Fruit fly (Drosophila melanogaster): ENCODE data around the gene Ent1.

Gene Ent1

dm6 chr2L:356234-356633 lies 1.4 kb downstream of the Ent1 start:
- TF ChIP-seq pad (GFP tag; optimal IDR thresholded peaks at IDR 0.05) (no peak), Crg-1 (GFP tag; optimal IDR thresholded peaks at IDR 0.05) (no peak), CG14711 (tag; optimal IDR thresholded peaks at IDR 0.05) (no peak), bab1 (GFP tag; optimal IDR thresholded peaks at IDR 0.05) (no peak), CG7101 (tag; optimal IDR thresholded peaks at IDR 0.05) (no peak), CG12768 (GFP tag; optimal IDR thresholded peaks at IDR 0.05) (no peak), tj (GFP tag; optimal IDR thresholded peaks at IDR 0.05) (no peak), cnc (optimal IDR thresholded peaks at IDR 0.05) (no peak), CG33017 (tag; optimal IDR thresholded peaks at IDR 0.05) (no peak)

- TF ChIP-seq CG1620 (GFP tag; optimal IDR thresholded peaks at IDR 0.05) (no peak), kay (GFP tag; ENCODE audit: borderline replicate concordance) (peak; percentile 50), toe (GFP tag; optimal IDR thresholded peaks at IDR 0.05) (no peak), Crg-1 (GFP tag; optimal IDR thresholded peaks at IDR 0.05) (no peak), CG5204 (GFP tag; optimal IDR thresholded peaks at IDR 0.05) (no peak), Mnt (GFP tag; optimal IDR thresholded peaks at IDR 0.05) (no peak)
These were observed 10.1 kb downstream of the Ent1 start for dm6 chr2L:347604-348003.

dm6 chr2L:346781-347180 lies 10.9 kb downstream of the Ent1 start:
- TF ChIP-seq CG11617 (GFP tag; optimal IDR thresholded peaks at IDR 0.05) (no peak), CG5204 (GFP tag; optimal IDR thresholded peaks at IDR 0.05) (no peak), CG1620 (GFP tag; optimal IDR thresholded peaks at IDR 0.05) (no peak), Mnt (GFP tag; optimal IDR thresholded peaks at IDR 0.05) (no peak), Clk (GFP tag; optimal IDR thresholded peaks at IDR 0.05) (no peak), bab1 (GFP tag; optimal IDR thresholded peaks at IDR 0.05) (no peak), Crg-1 (GFP tag; optimal IDR thresholded peaks at IDR 0.05) (no peak), kay (GFP tag; ENCODE audit: borderline replicate concordance) (no peak), toe (GFP tag; optimal IDR thresholded peaks at IDR 0.05) (no peak), CG7101 (tag; optimal IDR thresholded peaks at IDR 0.05) (no peak), pad (GFP tag; optimal IDR thresholded peaks at IDR 0.05) (no peak), CG12768 (GFP tag; optimal IDR thresholded peaks at IDR 0.05) (no peak), Hr96 (GFP tag; optimal IDR thresholded peaks at IDR 0.05) (no peak), CG7045 (GFP tag; optimal IDR thresholded peaks at IDR 0.05) (no peak), CG14711 (tag; optimal IDR thresholded peaks at IDR 0.05) (no peak), cnc (optimal IDR thresholded peaks at IDR 0.05) (no peak), CG33017 (tag; optimal IDR thresholded peaks at IDR 0.05) (no peak), ovo (GFP tag; optimal IDR thresholded peaks at IDR 0.05) (no peak), cic (GFP tag; optimal IDR thresholded peaks at IDR 0.05) (no peak), tj (GFP tag; optimal IDR thresholded peaks at IDR 0.05) (no peak)

- TF ChIP-seq bab1 (GFP tag; optimal IDR thresholded peaks at IDR 0.05): no peak
- no peak for TF ChIP-seq CG1620 (GFP tag; optimal IDR thresholded peaks at IDR 0.05)
- TF ChIP-seq cic (GFP tag; optimal IDR thresholded peaks at IDR 0.05): no peak
- no peak for TF ChIP-seq Clk (GFP tag; optimal IDR thresholded peaks at IDR 0.05)
- TF ChIP-seq CG14711 (tag; optimal IDR thresholded peaks at IDR 0.05): no peak
These were observed 25.4 kb downstream of the Ent1 start, which contains the start of gene CG31921 for dm6 chr2L:332235-332634. Gene CG31921 (minus strand): TSS chr2L:332335.

dm6 chr2L:329661-330060 lies 28.0 kb downstream of the Ent1 start, which contains the start of gene CG43755:
Gene CG43755 (minus strand): TSS chr2L:329761.
- no peak for TF ChIP-seq CG1620 (GFP tag; optimal IDR thresholded peaks at IDR 0.05)
- no peak for TF ChIP-seq tj (GFP tag; optimal IDR thresholded peaks at IDR 0.05)
- no peak for TF ChIP-seq Mnt (GFP tag; optimal IDR thresholded peaks at IDR 0.05)
- TF ChIP-seq kay (GFP tag; ENCODE audit: borderline replicate concordance): no peak
- no peak for TF ChIP-seq CG5204 (GFP tag; optimal IDR thresholded peaks at IDR 0.05)
- no peak for TF ChIP-seq ovo (GFP tag; optimal IDR thresholded peaks at IDR 0.05)
- no peak for TF ChIP-seq CG12768 (GFP tag; optimal IDR thresholded peaks at IDR 0.05)
- TF ChIP-seq CG7045 (GFP tag; optimal IDR thresholded peaks at IDR 0.05): no peak
- no peak for TF ChIP-seq pad (GFP tag; optimal IDR thresholded peaks at IDR 0.05)
- TF ChIP-seq CG33017 (tag; optimal IDR thresholded peaks at IDR 0.05): no peak
- TF ChIP-seq toe (GFP tag; optimal IDR thresholded peaks at IDR 0.05): no peak
- TF ChIP-seq Crg-1 (GFP tag; optimal IDR thresholded peaks at IDR 0.05): no peak

- TF ChIP-seq cic (GFP tag; optimal IDR thresholded peaks at IDR 0.05) (peak; percentile 84), ovo (GFP tag; optimal IDR thresholded peaks at IDR 0.05) (peak; percentile 25), CG12768 (GFP tag; optimal IDR thresholded peaks at IDR 0.05) (no peak), CG7101 (tag; optimal IDR thresholded peaks at IDR 0.05) (peak; percentile 5)
These were observed 34.8 kb downstream of the Ent1 start for dm6 chr2L:322915-323314.

- TF ChIP-seq CG5204 (GFP tag; optimal IDR thresholded peaks at IDR 0.05) (no peak), CG14711 (tag; optimal IDR thresholded peaks at IDR 0.05) (no peak), CG11617 (GFP tag; optimal IDR thresholded peaks at IDR 0.05) (no peak), CG33017 (tag; optimal IDR thresholded peaks at IDR 0.05) (no peak), kay (GFP tag; ENCODE audit: borderline replicate concordance) (no peak), bab1 (GFP tag; optimal IDR thresholded peaks at IDR 0.05) (no peak), toe (GFP tag; optimal IDR thresholded peaks at IDR 0.05) (no peak), CG12768 (GFP tag; optimal IDR thresholded peaks at IDR 0.05) (no peak), Mnt (GFP tag; optimal IDR thresholded peaks at IDR 0.05) (no peak), cnc (optimal IDR thresholded peaks at IDR 0.05) (no peak), CG1620 (GFP tag; optimal IDR thresholded peaks at IDR 0.05) (no peak), CG7101 (tag; optimal IDR thresholded peaks at IDR 0.05) (no peak), ovo (GFP tag; optimal IDR thresholded peaks at IDR 0.05) (no peak), Crg-1 (GFP tag; optimal IDR thresholded peaks at IDR 0.05) (no peak), Clk (GFP tag; optimal IDR thresholded peaks at IDR 0.05) (no peak), Hr96 (GFP tag; optimal IDR thresholded peaks at IDR 0.05) (no peak)
These were observed 35.9 kb downstream of the Ent1 start, which contains the start of gene CG33127 for dm6 chr2L:321793-322192. Gene CG33127 (plus strand): TSS chr2L:322101.
